Fruit fly (Drosophila melanogaster) whole organism, embryonic: ENCODE data around the gene tj.

Experiments used
- Med ChIP-seq: fragments of 200-800 bp; sonication (Bioruptor generic); peaks from one replicate; lab custom pipeline; 2016; ENCODE audit warnings: missing biosample characterization, missing genetic modification characterization, mild to moderate bottlenecking, inconsistent platforms, moderate library complexity
- crol ChIP-seq: fragments of 200-800 bp; sonication (Bioruptor generic); IDR thresholded peaks from 2 replicates; pipeline ENCODE4 v1.3.6; 2022; ENCODE audit warnings: missing biosample characterization, missing genetic modification characterization
- wdn ChIP-seq: fragments of 200-800 bp; sonication (Bioruptor generic); IDR thresholded peaks from 2 replicates; pipeline ENCODE4 v1.3.6; 2022; ENCODE audit warnings: missing biosample characterization, missing genetic modification characterization

DNA sequence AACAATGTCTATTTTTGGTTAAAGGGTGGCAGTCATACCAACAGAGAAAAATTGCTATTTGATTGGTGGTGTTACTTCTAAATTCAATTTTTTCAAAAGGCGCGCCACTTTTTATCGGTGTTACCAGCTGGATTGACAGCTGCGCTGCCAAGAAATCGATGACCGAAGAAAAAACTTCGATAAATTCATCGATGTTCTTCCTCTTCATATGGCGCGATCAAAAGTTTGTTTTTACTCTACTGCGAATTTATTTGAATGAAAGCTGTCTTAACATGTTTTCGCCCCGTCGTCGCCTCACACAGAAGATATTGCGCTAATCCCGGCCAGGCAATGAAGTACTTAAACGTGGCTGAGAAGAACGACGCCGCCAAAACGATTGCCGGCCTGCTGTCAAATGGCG is 33.9 kb downstream of the tj start, which contains the start of gene Top3alpha:
- TF ChIP-seq crol: no peak
- no peak for TF ChIP-seq wdn
- peak; percentile 59 for TF ChIP-seq Med (GFP tag; lab: Kevin White, UChicago)
